Fruit fly (Drosophila melanogaster) whole organism, embryonic: ENCODE measurements around the gene CG12539.

Experiments
- Abd-B ChIP-seq: fragments of 200-800 bp; sonication (Bioruptor generic); optimal IDR thresholded peaks from 2 replicates; lab custom pipeline; 2018; ENCODE audit warnings: missing biosample characterization, mild to moderate bottlenecking, missing genetic modification characterization, moderate library complexity
- B-H1 ChIP-seq: fragments of 200-800 bp; sonication (Bioruptor generic); IDR thresholded peaks from 3 replicates; pipeline ENCODE4 v1.3.6; 2022; ENCODE audit warnings: missing biosample characterization, missing genetic modification characterization
- BtbVII ChIP-seq: fragments of 200-800 bp; sonication (Bioruptor generic); optimal IDR thresholded peaks from 3 replicates; lab custom pipeline; 2017; ENCODE audit warnings: missing biosample characterization, mild to moderate bottlenecking, missing genetic modification characterization
- Bteb2 ChIP-seq: fragments of 200-800 bp; sonication (Bioruptor generic); optimal IDR thresholded peaks from 2 replicates; lab custom pipeline; 2016; ENCODE audit warnings: missing biosample characterization, missing genetic modification characterization
- CG10543 ChIP-seq: fragments of 200-800 bp; sonication (Bioruptor generic); optimal IDR thresholded peaks from 3 replicates; lab custom pipeline; 2017; ENCODE audit warnings: missing biosample characterization, mild to moderate bottlenecking, missing genetic modification characterization, moderate library complexity
- CG11560 ChIP-seq: fragments of 200-800 bp; sonication (Bioruptor generic); IDR thresholded peaks from 3 replicates; pipeline ENCODE4 v1.3.6; 2022; ENCODE audit warnings: missing biosample characterization, missing genetic modification characterization
- CG11723 ChIP-seq: fragments of 200-800 bp; sonication (Bioruptor generic); optimal IDR thresholded peaks from 2 replicates; lab custom pipeline; 2017; ENCODE audit warnings: missing biosample characterization, mild to moderate bottlenecking, missing genetic modification characterization
- CG12155 ChIP-seq: fragments of 200-800 bp; sonication (Bioruptor generic); optimal IDR thresholded peaks from 3 replicates; lab custom pipeline; 2016; ENCODE audit warnings: missing biosample characterization, missing genetic modification characterization
- CG12299 ChIP-seq: fragments of 200-800 bp; sonication (Bioruptor generic); optimal IDR thresholded peaks from 2 replicates; lab custom pipeline; 2018; ENCODE audit warnings: missing biosample characterization, mild to moderate bottlenecking, missing genetic modification characterization
- CG14050 ChIP-seq: fragments of 200-800 bp; sonication (Bioruptor generic); IDR thresholded peaks from 3 replicates; pipeline ENCODE4 v1.3.6; 2022; ENCODE audit warnings: missing biosample characterization, missing genetic modification characterization
- CG15269 ChIP-seq: fragments of 200-800 bp; sonication (Bioruptor generic); optimal IDR thresholded peaks from 2 replicates; lab custom pipeline; 2018; ENCODE audit warnings: missing biosample characterization, mild to moderate bottlenecking, missing genetic modification characterization, moderate library complexity
- CG1647 ChIP-seq: fragments of 200-800 bp; sonication (Bioruptor generic); optimal IDR thresholded peaks from 3 replicates; lab custom pipeline; 2016; ENCODE audit warnings: missing biosample characterization, missing genetic modification characterization
- CG17328 ChIP-seq: fragments of 200-800 bp; sonication (Bioruptor generic); IDR thresholded peaks from 2 replicates; pipeline ENCODE4 v1.3.6; 2022; ENCODE audit warnings: missing biosample characterization, missing genetic modification characterization
- CG17802 ChIP-seq: fragments of 200-800 bp; sonication (Bioruptor generic); optimal IDR thresholded peaks from 2 replicates; lab custom pipeline; 2018; ENCODE audit warnings: missing biosample characterization, mild to moderate bottlenecking, missing genetic modification characterization, moderate library complexity
- CG17829 ChIP-seq: fragments of 200-800 bp; optimal IDR thresholded peaks from 2 replicates; lab custom pipeline; 2019; ENCODE audit warnings: missing biosample characterization, mild to moderate bottlenecking, missing genetic modification characterization, moderate library complexity
- CG1792 ChIP-seq: fragments of 200-800 bp; sonication (Bioruptor generic); optimal IDR thresholded peaks from 2 replicates; lab custom pipeline; 2016; ENCODE audit warnings: missing biosample characterization, missing genetic modification characterization
- CG2875 ChIP-seq: fragments of 200-800 bp; sonication (Bioruptor generic); optimal IDR thresholded peaks from 2 replicates; lab custom pipeline; 2017; ENCODE audit warnings: missing biosample characterization, mild to moderate bottlenecking, missing genetic modification characterization, missing genetic modification reagents
- CG32532 ChIP-seq: fragments of 200-800 bp; sonication (Bioruptor generic); IDR thresholded peaks from 2 replicates; pipeline ENCODE4 v1.3.6; 2022; ENCODE audit warnings: missing biosample characterization, missing genetic modification characterization
- CG4404 ChIP-seq: fragments of 200-800 bp; sonication (Bioruptor generic); IDR thresholded peaks from 2 replicates; pipeline ENCODE4 v1.3.6; 2022; ENCODE audit warnings: missing biosample characterization, missing genetic modification characterization
- CG4820 ChIP-seq: fragments of 200-800 bp; sonication (Bioruptor generic); optimal IDR thresholded peaks from 3 replicates; lab custom pipeline; 2016; ENCODE audit warnings: missing biosample characterization, missing genetic modification characterization
- CG5180 ChIP-seq: fragments of 200-800 bp; sonication (Bioruptor generic); optimal IDR thresholded peaks from 3 replicates; lab custom pipeline; 2017; ENCODE audit warnings: missing biosample characterization, missing genetic modification characterization, mild to moderate bottlenecking, moderate library complexity, missing genetic modification reagents
- CG6813 ChIP-seq: fragments of 200-800 bp; sonication (Bioruptor generic); optimal IDR thresholded peaks from 2 replicates; lab custom pipeline; 2017; ENCODE audit warnings: missing biosample characterization, missing genetic modification characterization, mild to moderate bottlenecking, moderate library complexity, missing genetic modification reagents
- CG8924 ChIP-seq: fragments of 200-800 bp; optimal IDR thresholded peaks from 3 replicates; lab custom pipeline; 2019; ENCODE audit warnings: missing biosample characterization, mild to moderate bottlenecking, missing genetic modification characterization, moderate library complexity
- CG9817 ChIP-seq: fragments of 200-800 bp; sonication (Bioruptor generic); optimal IDR thresholded peaks from 2 replicates; lab custom pipeline; 2018; ENCODE audit warnings: missing biosample characterization, mild to moderate bottlenecking, missing genetic modification characterization, moderate library complexity
- Dp ChIP-seq: fragments of 200-800 bp; sonication (Bioruptor generic); optimal IDR thresholded peaks from 2 replicates; lab custom pipeline; 2018; ENCODE audit warnings: missing biosample characterization, mild to moderate bottlenecking, missing genetic modification characterization, moderate library complexity
- Eip74EF ChIP-seq, 2 experiments: fragments of 200-800 bp in 1 of 2; fragments of >200 bp in 1 of 2; sonication (Bioruptor generic) in 1 of 2; optimal IDR thresholded peaks; 2 replicates each; lab custom pipeline; 2017 to 2019; ENCODE audit warnings: missing biosample characterization in 2 of 2, missing genetic modification characterization in 2 of 2, mild to moderate bottlenecking in 1 of 2, moderate library complexity in 1 of 2
- Elba2 ChIP-seq: fragments of 200-800 bp; sonication (Bioruptor generic); optimal IDR thresholded peaks from 3 replicates; lab custom pipeline; 2016; ENCODE audit warnings: missing biosample characterization, missing genetic modification characterization
- Ets97D ChIP-seq: fragments of 200-800 bp; sonication (Bioruptor generic); optimal IDR thresholded peaks from 3 replicates; lab custom pipeline; 2016; ENCODE audit warnings: missing biosample characterization, missing genetic modification characterization
- Fer2 ChIP-seq: fragments of 200-800 bp; sonication (Bioruptor generic); optimal IDR thresholded peaks from 2 replicates; lab custom pipeline; 2018; ENCODE audit warnings: missing biosample characterization, mild to moderate bottlenecking, missing genetic modification characterization, moderate library complexity
- Fer3 ChIP-seq: fragments of 200-800 bp; sonication (Bioruptor generic); optimal IDR thresholded peaks from 2 replicates; lab custom pipeline; 2018; ENCODE audit warnings: missing biosample characterization, mild to moderate bottlenecking, missing genetic modification characterization, moderate library complexity
- HLHmδ ChIP-seq: fragments of 200-800 bp; sonication (Bioruptor generic); optimal IDR thresholded peaks from 2 replicates; lab custom pipeline; 2018; ENCODE audit warnings: missing biosample characterization, mild to moderate bottlenecking, missing genetic modification characterization, moderate library complexity
- Jarid2 ChIP-seq: fragments of 200-800 bp; sonication (Bioruptor generic); optimal IDR thresholded peaks from 3 replicates; lab custom pipeline; 2017; ENCODE audit warnings: mild to moderate bottlenecking, missing biosample characterization, missing genetic modification reagents, missing genetic modification characterization
- NfI ChIP-seq: fragments of 200-800 bp; sonication (Bioruptor generic); optimal IDR thresholded peaks from 3 replicates; lab custom pipeline; 2018; ENCODE audit warnings: missing biosample characterization, mild to moderate bottlenecking, missing genetic modification characterization, moderate library complexity
- Xrp1 ChIP-seq: fragments of 200-800 bp; sonication (Bioruptor generic); IDR thresholded peaks from 2 replicates; pipeline ENCODE4 v1.3.6; 2022; ENCODE audit warnings: missing biosample characterization, missing genetic modification characterization
- YL-1 ChIP-seq: fragments of 200-800 bp; sonication (Bioruptor generic); optimal IDR thresholded peaks from 3 replicates; lab custom pipeline; 2017; ENCODE audit warnings: missing biosample characterization, mild to moderate bottlenecking, missing genetic modification characterization
- bab2 ChIP-seq: fragments of 200-800 bp; sonication (Bioruptor generic); optimal IDR thresholded peaks from 2 replicates; lab custom pipeline; 2016; ENCODE audit warnings: missing biosample characterization, missing genetic modification characterization
- croc ChIP-seq: fragments of 200-800 bp; sonication (Bioruptor generic); conservative IDR thresholded peaks from 3 replicates; pipeline ENCODE4 v1.3.6; 2022; ENCODE audit warnings: missing biosample characterization, missing genetic modification characterization
- dmrt99B ChIP-seq: fragments of 200-800 bp; sonication (Bioruptor generic); optimal IDR thresholded peaks from 2 replicates; lab custom pipeline; 2018; ENCODE audit warnings: missing biosample characterization, mild to moderate bottlenecking, missing genetic modification characterization, moderate library complexity
- gem ChIP-seq: fragments of 200-800 bp; sonication (Bioruptor generic); optimal IDR thresholded peaks from 2 replicates; lab custom pipeline; 2019; ENCODE audit warnings: missing biosample characterization, mild to moderate bottlenecking, missing genetic modification characterization, moderate library complexity
- gfzf ChIP-seq: fragments of 200-800 bp; sonication (Bioruptor generic); optimal IDR thresholded peaks from 2 replicates; lab custom pipeline; 2016; ENCODE audit warnings: missing biosample characterization, mild to moderate bottlenecking, missing genetic modification characterization, moderate library complexity
- grn ChIP-seq: fragments of 200-800 bp; sonication (Bioruptor generic); optimal IDR thresholded peaks from 3 replicates; lab custom pipeline; 2017; ENCODE audit warnings: missing biosample characterization, missing genetic modification characterization
- gro ChIP-seq: fragments of 200-800 bp; sonication (Bioruptor generic); optimal IDR thresholded peaks from 2 replicates; lab custom pipeline; 2016; ENCODE audit warnings: missing biosample characterization, missing genetic modification characterization
- lmd ChIP-seq: fragments of 200-800 bp; sonication (Bioruptor generic); IDR thresholded peaks from 2 replicates; pipeline ENCODE4 v1.3.6; 2022; ENCODE audit warnings: missing biosample characterization, missing genetic modification characterization
- lov ChIP-seq, 2 experiments: fragments of 200-800 bp in 1 of 2; fragments of >200 bp in 1 of 2; sonication (Bioruptor generic) in 1 of 2; IDR thresholded peaks in 1 of 2; optimal IDR thresholded peaks in 1 of 2; 2 replicates in 1 of 2; 3 replicates in 1 of 2; pipeline versions ENCODE4 v1.3.6 to Lab custom; 2017 to 2022; ENCODE audit warnings: missing biosample characterization in 1 of 2, missing genetic modification characterization in 1 of 2
- odd ChIP-seq: fragments of 200-800 bp; sonication (Bioruptor generic); optimal IDR thresholded peaks from 2 replicates; lab custom pipeline; 2017; ENCODE audit warnings: missing biosample characterization, mild to moderate bottlenecking, missing genetic modification characterization
- rib ChIP-seq: fragments of 200-800 bp; sonication (Bioruptor generic); IDR thresholded peaks from 2 replicates; pipeline ENCODE4 v1.3.6; 2022; ENCODE audit warnings: missing biosample characterization, missing genetic modification characterization
- salm ChIP-seq: fragments of 200-800 bp; sonication (Bioruptor generic); optimal IDR thresholded peaks from 2 replicates; lab custom pipeline; 2018; ENCODE audit warnings: missing biosample characterization, mild to moderate bottlenecking, missing genetic modification characterization
- tna ChIP-seq: fragments of 200-800 bp; sonication (Bioruptor generic); IDR thresholded peaks from 2 replicates; pipeline ENCODE4 v1.3.6; 2022; ENCODE audit warnings: missing biosample characterization, missing genetic modification characterization; ENCODE audit not compliant: partially characterized antibody
- zfh2 ChIP-seq: fragments of 200-800 bp; sonication (Bioruptor generic); optimal IDR thresholded peaks from 2 replicates; lab custom pipeline; 2016; ENCODE audit warnings: missing biosample characterization, missing genetic modification characterization

CG12539 gene

dm6 chrX:14825922-14826617, 18.5 kb downstream of the CG12539 start, which contains the start of gene rut (continued):
- TF ChIP-seq BtbVII (GFP tag; lab: Kevin White, UChicago): no peak
- no peak for TF ChIP-seq CG11723
- TF ChIP-seq CG17829 (tag; lab: Kevin White, UChicago): peak; percentile 3
- peak; percentile 97 for TF ChIP-seq CG5180
- peak; percentile 4 for TF ChIP-seq YL-1 (GFP tag; lab: Kevin White, UChicago)
- no peak for TF ChIP-seq odd (GFP tag; lab: Kevin White, UChicago)
- TF ChIP-seq salm (tag; lab: Kevin White, UChicago): no peak
- no peak for TF ChIP-seq lmd (GFP tag; lab: Robert Waterston, UW)
- TF ChIP-seq CG10543 (GFP tag; lab: Kevin White, UChicago): peak; percentile 55
- TF ChIP-seq CG8924: no peak
- no peak for TF ChIP-seq gem
- no peak for TF ChIP-seq Fer2
- TF ChIP-seq B-H1: no peak
- TF ChIP-seq rib: no peak
- no peak for TF ChIP-seq Bteb2 (GFP tag; lab: Kevin White, UChicago)
- TF ChIP-seq CG12155 (GFP tag; lab: Kevin White, UChicago): no peak
- TF ChIP-seq CG11560 (tag; lab: Robert Waterston, UW): no peak
- TF ChIP-seq dmrt99B (tag; lab: Kevin White, UChicago): no peak
- TF ChIP-seq bab2 (GFP tag; lab: Kevin White, UChicago): peak; percentile 15
- TF ChIP-seq gfzf (GFP tag; lab: Kevin White, UChicago): peak; percentile 45
- TF ChIP-seq NfI (GFP tag; lab: Kevin White, UChicago): no peak
- no peak for TF ChIP-seq CG1792
- TF ChIP-seq Elba2 (GFP tag; lab: Kevin White, UChicago): no peak
- TF ChIP-seq tna (GFP tag; lab: Robert Waterston, UW): peak; percentile 93
- TF ChIP-seq gro (GFP tag; lab: Kevin White, UChicago): peak; percentile 78
- peak; percentile 9 for TF ChIP-seq CG1647 (GFP tag; lab: Kevin White, UChicago)
- no peak for TF ChIP-seq CG17328
- no peak for TF ChIP-seq CG12299
- TF ChIP-seq CG14050 (GFP tag; lab: Robert Waterston, UW): no peak
- TF ChIP-seq CG4404: no peak
- no peak for TF ChIP-seq CG4820 (GFP tag; lab: Kevin White, UChicago)
- TF ChIP-seq Fer3 (tag; lab: Kevin White, UChicago): no peak
- peak; percentile 35 for TF ChIP-seq Ets97D (GFP tag; lab: Kevin White, UChicago)
- no peak for TF ChIP-seq croc (GFP tag; lab: Robert Waterston, UW)
- TF ChIP-seq CG6813 (GFP tag; lab: Kevin White, UChicago): no peak
- peak; percentile 20 for TF ChIP-seq Dp (GFP tag; lab: Kevin White, UChicago)
- TF ChIP-seq grn: peak; percentile 1
- TF ChIP-seq Xrp1 (GFP tag; lab: Robert Waterston, UW): no peak
- no peak for TF ChIP-seq lov (optimal IDR thresholded peaks at IDR 0.05; lab: Kevin White, UChicago)
- no peak for TF ChIP-seq lov (GFP tag; IDR thresholded peaks at IDR 0.05; lab: Robert Waterston, UW)
- TF ChIP-seq CG17802 (tag; lab: Kevin White, UChicago): no peak
- no peak for TF ChIP-seq Abd-B (GFP tag; lab: Kevin White, UChicago)
- no peak for TF ChIP-seq CG15269 (tag; lab: Kevin White, UChicago)
- TF ChIP-seq Jarid2 (GFP tag; lab: Kevin White, UChicago): peak; percentile 94
- peak; percentile 61 for TF ChIP-seq CG32532 (GFP tag; lab: Robert Waterston, UW)
- peak; percentile 51 for TF ChIP-seq HLHmδ
- TF ChIP-seq zfh2 (GFP tag; lab: Kevin White, UChicago): peak; percentile 8
- no peak for TF ChIP-seq CG2875 (GFP tag; lab: Kevin White, UChicago)
- TF ChIP-seq CG9817 (tag; lab: Kevin White, UChicago): peak; percentile 22
- TF ChIP-seq Eip74EF (GFP tag; optimal IDR thresholded peaks at IDR 0.05; lab: Kevin White, UChicago): no peak
